Worm (Caenorhabditis elegans): Measurements from ENCODE around the gene ttr-36.

DNA sequence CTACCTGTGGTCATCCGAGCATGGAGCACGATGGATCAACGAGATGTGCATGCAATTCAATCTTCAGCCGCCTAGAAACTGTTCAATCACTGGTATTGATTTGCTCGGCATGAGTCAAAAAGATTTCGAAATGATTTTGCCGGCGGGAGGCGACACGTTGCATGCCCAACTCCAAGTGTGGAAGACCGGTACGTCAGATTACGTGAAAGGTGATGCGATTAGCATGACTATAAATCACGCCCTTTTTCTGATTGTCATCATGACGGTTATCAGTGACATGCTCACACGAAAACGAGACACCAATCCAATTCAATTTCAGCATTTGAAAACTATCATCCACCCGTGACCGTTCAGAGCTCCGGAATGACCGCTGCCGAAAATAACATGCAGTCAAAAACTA lies 9.9 kb downstream of the ttr-36 start:
- TF ChIP-seq nhr-11 (tag; optimal IDR thresholded peaks at IDR 0.05) (no peak), nfya-1 (tag; optimal IDR thresholded peaks at IDR 0.05) (no peak), unc-86 (tag; optimal IDR thresholded peaks at IDR 0.05) (no peak), pha-4 (tag; optimal IDR thresholded peaks at IDR 0.05) (no peak)
